Fruit fly (Drosophila melanogaster): Measurements from ENCODE around the gene CG15482.

DNA sequence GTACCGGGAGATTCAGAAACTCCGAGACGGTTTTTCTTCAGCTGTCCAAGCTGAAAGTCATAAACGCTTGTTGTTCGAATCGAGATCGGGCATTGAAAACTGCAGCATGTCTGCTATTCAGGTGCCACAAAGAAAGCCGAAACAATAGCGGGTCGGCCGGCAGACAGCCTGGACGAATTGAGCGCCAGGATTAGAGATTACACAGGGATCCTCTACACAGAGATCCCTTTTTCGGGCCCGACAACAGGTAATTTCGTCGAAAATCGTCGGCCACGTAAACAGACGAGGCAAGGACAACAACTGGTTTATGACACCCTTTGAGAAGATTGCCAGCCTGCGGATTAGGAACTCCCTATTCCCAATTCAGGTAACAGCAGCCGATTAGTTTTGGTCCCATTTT, 15.6 kb upstream of the CG15482 start, which contains the start of gene CG16813:
- TF ChIP-seq Dip2 (GFP tag; IDR thresholded peaks at IDR 0.05) (no peak), CG3995 (GFP tag; optimal IDR thresholded peaks at IDR 0.05) (no peak), pzg (GFP tag; optimal IDR thresholded peaks at IDR 0.05) (no peak), D19A (tag; optimal IDR thresholded peaks at IDR 0.05) (no peak), CG7556 (GFP tag; optimal IDR thresholded peaks at IDR 0.05) (no peak), CG8290 (GFP tag; optimal IDR thresholded peaks at IDR 0.05) (no peak), CG8290 (tag; optimal IDR thresholded peaks at IDR 0.05) (no peak)

Measured in whole organism, embryonic.